Worm (Caenorhabditis elegans) whole organism, L1 larva: ENCODE results near the gene srt-34.

Source experiments
- F16B12.6 ChIP-seq: fragments of 150-350 bp; optimal IDR thresholded peaks from 2 replicates; lab custom pipeline; 2014; ENCODE audit warnings: missing biosample characterization, missing genetic modification characterization
- aly-2 ChIP-seq: fragments of 150-350 bp; optimal IDR thresholded peaks from 2 replicates; lab custom pipeline; 2014; ENCODE audit warnings: missing biosample characterization, missing genetic modification characterization
- ama-1 ChIP-seq: fragments of 150-350 bp; optimal IDR thresholded peaks from 2 replicates; lab custom pipeline; 2014
- blmp-1 ChIP-seq: fragments of 150-350 bp; optimal IDR thresholded peaks from 2 replicates; lab custom pipeline; 2014; ENCODE audit warnings: missing biosample characterization, missing genetic modification characterization
- dsc-1 ChIP-seq: sonication (generic microtip); optimal IDR thresholded peaks from 2 replicates; lab custom pipeline; 2016; ENCODE audit warnings: mild to moderate bottlenecking, missing genetic modification characterization, missing compliant biosample characterization
- efl-1 ChIP-seq, 4 experiments: fragments of 150-350 bp; optimal IDR thresholded peaks in 3 of 4; peaks in 1 of 4; 1 replicate in 1 of 4; 2 replicates in 3 of 4; lab custom pipeline; 2014; ENCODE audit warnings: missing biosample characterization in 2 of 4, missing genetic modification characterization in 2 of 4, missing genetic modification reagents in 2 of 4
- elt-3 ChIP-seq, 6 experiments: fragments of 150-350 bp in 1 of 6; sonication (generic microtip); optimal IDR thresholded peaks; 2 replicates each; lab custom pipeline; 2017 to 2018; ENCODE audit warnings: missing biosample characterization in 6 of 6, missing genetic modification characterization in 6 of 6, inconsistent platforms in 1 of 6
- fkh-8 ChIP-seq: sonication (generic microtip); optimal IDR thresholded peaks from 2 replicates; lab custom pipeline; 2016; ENCODE audit warnings: mild to moderate bottlenecking, missing genetic modification characterization, missing compliant biosample characterization
- fos-1 ChIP-seq: fragments of 150-350 bp; optimal IDR thresholded peaks from 2 replicates; lab custom pipeline; 2014; ENCODE audit warnings: missing biosample characterization, missing genetic modification characterization
- hlh-4 ChIP-seq: sonication (generic microtip); optimal IDR thresholded peaks from 2 replicates; lab custom pipeline; 2016; ENCODE audit warnings: mild to moderate bottlenecking, missing genetic modification characterization, missing compliant biosample characterization
- lin-14 ChIP-seq: fragments of 200-800 bp; sonication (Bioruptor generic); optimal IDR thresholded peaks from 2 replicates; lab custom pipeline; 2018; ENCODE audit warnings: mild to moderate bottlenecking, missing genetic modification characterization, moderate library complexity, missing compliant biosample characterization
- lir-3 ChIP-seq: sonication (generic microtip); optimal IDR thresholded peaks from 2 replicates; lab custom pipeline; 2016; ENCODE audit warnings: mild to moderate bottlenecking, missing genetic modification characterization, moderate library complexity, missing compliant biosample characterization; ENCODE audit not compliant: poor library complexity
- lsy-2 ChIP-seq, 2 experiments: fragments of 150-350 bp; optimal IDR thresholded peaks; 2 replicates each; lab custom pipeline; 2014; ENCODE audit warnings: missing biosample characterization in 2 of 2, missing genetic modification characterization in 2 of 2
- mdl-1 ChIP-seq, 2 experiments: fragments of 150-350 bp; optimal IDR thresholded peaks; 2 replicates each; lab custom pipeline; 2014 to 2017; ENCODE audit warnings: missing biosample characterization in 2 of 2, missing genetic modification characterization in 2 of 2, inconsistent platforms in 1 of 2
- mef-2 ChIP-seq: fragments of 150-350 bp; optimal IDR thresholded peaks from 2 replicates; lab custom pipeline; 2014; ENCODE audit warnings: missing biosample characterization, missing genetic modification characterization
- nhr-11 ChIP-seq: fragments of 150-350 bp; optimal IDR thresholded peaks from 2 replicates; lab custom pipeline; 2014; ENCODE audit warnings: missing biosample characterization, missing genetic modification characterization
- nhr-19 ChIP-seq: fragments of 200-800 bp; sonication (Bioruptor generic); conservative IDR thresholded peaks from 2 replicates; pipeline ENCODE4 v1.3.6; 2022; ENCODE audit warnings: missing genetic modification characterization, missing compliant biosample characterization
- nhr-47 ChIP-seq: sonication (generic microtip); optimal IDR thresholded peaks from 2 replicates; lab custom pipeline; 2016; ENCODE audit warnings: mild to moderate bottlenecking, missing genetic modification characterization, moderate library complexity, missing compliant biosample characterization
- nhr-85 ChIP-seq: sonication (generic microtip); peaks from one replicate; lab custom pipeline; 2016; ENCODE audit warnings: missing genetic modification characterization, inconsistent platforms, missing compliant biosample characterization
- pax-3 ChIP-seq: fragments of 200-800 bp; sonication (Bioruptor generic); optimal IDR thresholded peaks from 2 replicates; lab custom pipeline; 2018; ENCODE audit warnings: mild to moderate bottlenecking, missing genetic modification characterization, moderate library complexity, missing compliant biosample characterization
- skn-1 ChIP-seq: fragments of 150-350 bp; optimal IDR thresholded peaks from 2 replicates; lab custom pipeline; 2014; ENCODE audit warnings: missing biosample characterization, missing genetic modification characterization
- snpc-4 ChIP-seq: fragments of 150-350 bp; optimal IDR thresholded peaks from 2 replicates; lab custom pipeline; 2014; ENCODE audit warnings: missing biosample characterization, missing genetic modification characterization
- tbx-2 ChIP-seq: sonication (generic microtip); optimal IDR thresholded peaks from 2 replicates; lab custom pipeline; 2016; ENCODE audit warnings: missing genetic modification characterization, missing compliant biosample characterization
- tlp-1 ChIP-seq: fragments of 150-350 bp; optimal IDR thresholded peaks from 2 replicates; lab custom pipeline; 2014; ENCODE audit warnings: missing biosample characterization, missing genetic modification characterization
- unc-30 ChIP-seq: sonication (generic microtip); optimal IDR thresholded peaks from 2 replicates; lab custom pipeline; 2017; ENCODE audit warnings: missing biosample characterization, missing genetic modification characterization
- zag-1 ChIP-seq: fragments of 150-350 bp; optimal IDR thresholded peaks from 2 replicates; lab custom pipeline; 2014; ENCODE audit warnings: missing biosample characterization, missing genetic modification characterization
- zip-4 ChIP-seq: fragments of 200-800 bp; sonication (Bioruptor generic); optimal IDR thresholded peaks from 2 replicates; lab custom pipeline; 2018; ENCODE audit warnings: mild to moderate bottlenecking, missing genetic modification characterization, moderate library complexity, missing compliant biosample characterization
- ztf-11 ChIP-seq, 2 experiments: sonication (generic microtip); optimal IDR thresholded peaks; 2 replicates each; lab custom pipeline; 2016 to 2017; ENCODE audit warnings: missing genetic modification characterization in 2 of 2, missing biosample characterization in 1 of 2, missing compliant biosample characterization in 1 of 2
- ztf-4 ChIP-seq: fragments of 150-350 bp; optimal IDR thresholded peaks from 2 replicates; lab custom pipeline; 2014; ENCODE audit warnings: missing biosample characterization, missing genetic modification characterization

The srt-34 gene

ce11 chrV:2792958-2793357 is 25.1 kb downstream of the srt-34 start:
- TF ChIP-seq efl-1 (optimal IDR thresholded peaks at IDR 0.05; lab: Kevin White, UChicago) (no peak), efl-1 (GFP tag; optimal IDR thresholded peaks at IDR 0.05 in 1 of 2; lab: Kevin White, UChicago) (peak in 1 of 2 experiments; percentile 68), pax-3 (tag; lab: Kevin White, UChicago) (no peak)

- TF ChIP-seq elt-3 (tag; optimal IDR thresholded peaks at IDR 0.05; lab: Kevin White, UChicago) (peak in 1 of 6 experiments; percentile 0), zip-4 (GFP tag; lab: Kevin White, UChicago) (no peak), tlp-1 (no peak)
- TF ChIP-seq, all 84 proteins: peak for 1
These were observed 37.2 kb downstream of the srt-34 start, which contains the start of gene R05D8.11 for ce11 chrV:2780786-2781185. R05D8.11 (minus strand) TSS chrV:2780886.

- TF ChIP-seq ama-1 (lab: Kevin White, UChicago) = no peak
- no peak for TF ChIP-seq snpc-4 (tag; lab: Kevin White, UChicago)
- TF ChIP-seq mdl-1 (tag; optimal IDR thresholded peaks at IDR 0.05; lab: Kevin White, UChicago) = no peak
- TF ChIP-seq fkh-8 (tag; lab: Kevin White, UChicago) = peak; percentile 59
- no peak for TF ChIP-seq fos-1 (tag; lab: Kevin White, UChicago)
- no peak for TF ChIP-seq lsy-2 (tag; optimal IDR thresholded peaks at IDR 0.05; lab: Kevin White, UChicago)
- no peak for TF ChIP-seq nhr-19 (GFP tag; lab: Robert Waterston, UW)
These were observed 44.0 kb downstream of the srt-34 start, which contains the start of gene srj-18 for ce11 chrV:2774042-2774441. srj-18 (plus strand) TSS chrV:2774342.

ce11 chrV:2771560-2771959 is 46.5 kb downstream of the srt-34 start, which contains the start of gene srh-56:
srh-56 (plus strand) TSS chrV:2771860.
- TF ChIP-seq tbx-2 (tag; lab: Kevin White, UChicago) (no peak), nhr-11 (tag; lab: Kevin White, UChicago) (no peak), ztf-11 (tag; optimal IDR thresholded peaks at IDR 0.05; lab: Kevin White, UChicago) (no peak), unc-30 (no peak), blmp-1 (tag; lab: Kevin White, UChicago) (no peak), skn-1 (tag; lab: Kevin White, UChicago) (no peak), mef-2 (tag; lab: Kevin White, UChicago) (no peak), nhr-47 (no peak), fos-1 (tag; lab: Kevin White, UChicago) (no peak), hlh-4 (tag; lab: Kevin White, UChicago) (no peak), lin-14 (GFP tag; lab: Kevin White, UChicago) (no peak), zag-1 (no peak), dsc-1 (no peak), lir-3 (tag; lab: Kevin White, UChicago) (no peak)

ce11 chrV:2769754-2770153 is 48.3 kb downstream of the srt-34 start, which contains the start of gene dhs-15:
dhs-15 (minus strand) TSS chrV:2769854.
- TF ChIP-seq nhr-85 (tag; lab: Kevin White, UChicago) (peak; percentile 64), aly-2 (tag; lab: Kevin White, UChicago) (no peak)

- no peak for TF ChIP-seq F16B12.6
- no peak for TF ChIP-seq ztf-4 (tag; lab: Kevin White, UChicago)
These were observed 50.6 kb downstream of the srt-34 start, which contains the start of gene R05D8.9 for ce11 chrV:2767465-2767864. R05D8.9 (minus strand) TSS chrV:2767565.
